Fruit fly (Drosophila melanogaster) whole organism, embryonic: ENCODE measurements around the gene Mtp.
A peak's percentile ranks its signal among the peaks of the same experiment; 100 is the strongest.

Source experiments
- Atf6 ChIP-seq: fragments of 200-800 bp; sonication (Bioruptor generic); IDR thresholded peaks from 2 replicates; pipeline ENCODE4 v1.3.6; 2022; ENCODE audit warnings: missing biosample characterization, missing genetic modification characterization
- Awh ChIP-seq: fragments of 200-800 bp; sonication (Bioruptor generic); IDR thresholded peaks from 2 replicates; pipeline ENCODE4, ENCODE4 v1.3.6; 2022; ENCODE audit warnings: missing biosample characterization, missing genetic modification characterization
- C15 ChIP-seq: fragments of 200-800 bp; sonication (Bioruptor generic); IDR thresholded peaks from 3 replicates; pipeline ENCODE4 v1.3.6; 2022; ENCODE audit warnings: missing biosample characterization, missing genetic modification characterization
- CG10147 ChIP-seq: fragments of 200-800 bp; sonication (Bioruptor generic); optimal IDR thresholded peaks from 2 replicates; lab custom pipeline; 2019; ENCODE audit warnings: missing biosample characterization, mild to moderate bottlenecking, missing genetic modification characterization, moderate library complexity
- CG11456 ChIP-seq: fragments of 200-800 bp; sonication (Bioruptor generic); IDR thresholded peaks from 3 replicates; pipeline ENCODE4 v1.3.6; 2022; ENCODE audit warnings: missing biosample characterization, missing genetic modification characterization
- CG12299 ChIP-seq: fragments of 200-800 bp; sonication (Bioruptor generic); optimal IDR thresholded peaks from 2 replicates; lab custom pipeline; 2018; ENCODE audit warnings: missing biosample characterization, mild to moderate bottlenecking, missing genetic modification characterization
- CG1792 ChIP-seq: fragments of 200-800 bp; sonication (Bioruptor generic); optimal IDR thresholded peaks from 2 replicates; lab custom pipeline; 2016; ENCODE audit warnings: missing biosample characterization, missing genetic modification characterization
- CG18011 ChIP-seq: fragments of 200-800 bp; sonication (Bioruptor generic); optimal IDR thresholded peaks from 2 replicates; lab custom pipeline; 2017; ENCODE audit warnings: missing biosample characterization, missing genetic modification characterization, mild to moderate bottlenecking, moderate library complexity, missing genotype
- CG2120 ChIP-seq: fragments of 200-800 bp; sonication (Bioruptor generic); optimal IDR thresholded peaks from 3 replicates; lab custom pipeline; 2016; ENCODE audit warnings: missing biosample characterization, missing genetic modification characterization
- CG2678 ChIP-seq: fragments of 200-800 bp; sonication (Bioruptor generic); optimal IDR thresholded peaks from 3 replicates; lab custom pipeline; 2019; ENCODE audit warnings: missing biosample characterization, mild to moderate bottlenecking, missing genetic modification characterization, moderate library complexity
- CG2875 ChIP-seq: fragments of 200-800 bp; sonication (Bioruptor generic); optimal IDR thresholded peaks from 2 replicates; lab custom pipeline; 2017; ENCODE audit warnings: missing biosample characterization, mild to moderate bottlenecking, missing genetic modification characterization, missing genetic modification reagents
- CG4328 ChIP-seq: fragments of 200-800 bp; sonication (Bioruptor generic); optimal IDR thresholded peaks from 3 replicates; lab custom pipeline; 2017; ENCODE audit warnings: missing biosample characterization, missing genetic modification reagents, missing genetic modification characterization
- CG6683 ChIP-seq: fragments of 200-800 bp; sonication (Bioruptor generic); optimal IDR thresholded peaks from 2 replicates; lab custom pipeline; 2017; ENCODE audit warnings: missing biosample characterization, mild to moderate bottlenecking, missing genetic modification characterization, missing genetic modification reagents
- CG6813 ChIP-seq: fragments of 200-800 bp; sonication (Bioruptor generic); optimal IDR thresholded peaks from 2 replicates; lab custom pipeline; 2017; ENCODE audit warnings: missing biosample characterization, missing genetic modification characterization, mild to moderate bottlenecking, moderate library complexity, missing genetic modification reagents
- CG7271 ChIP-seq: fragments of 200-800 bp; sonication (Bioruptor generic); optimal IDR thresholded peaks from 2 replicates; lab custom pipeline; 2018; ENCODE audit warnings: missing biosample characterization, mild to moderate bottlenecking, missing genetic modification characterization, moderate library complexity
- CG8388 ChIP-seq: fragments of 200-800 bp; sonication (Bioruptor generic); optimal IDR thresholded peaks from 2 replicates; lab custom pipeline; 2019; ENCODE audit warnings: missing biosample characterization, mild to moderate bottlenecking, missing genetic modification characterization, moderate library complexity
- CkIIα-i1 ChIP-seq: fragments of 200-800 bp; sonication (Bioruptor generic); IDR thresholded peaks from 2 replicates; pipeline ENCODE4 v1.3.6; 2022; ENCODE audit warnings: missing biosample characterization, missing genetic modification characterization
- Drgx ChIP-seq: fragments of 200-800 bp; sonication (Bioruptor generic); IDR thresholded peaks from 2 replicates; pipeline ENCODE4 v1.3.6; 2022; ENCODE audit warnings: missing biosample characterization, missing genetic modification characterization
- E2f1 ChIP-seq: fragments of 200-800 bp; sonication (Bioruptor generic); IDR thresholded peaks from 2 replicates; pipeline ENCODE4 v1.3.6; 2022; ENCODE audit warnings: missing biosample characterization, missing genetic modification characterization
- E2f2 ChIP-seq: fragments of 200-800 bp; sonication (Bioruptor generic); IDR thresholded peaks from 2 replicates; pipeline ENCODE4 v1.3.6; 2022; ENCODE audit warnings: missing biosample characterization, missing genetic modification characterization
- Hey ChIP-seq: fragments of 200-800 bp; sonication (Bioruptor generic); optimal IDR thresholded peaks from 3 replicates; lab custom pipeline; 2018; ENCODE audit warnings: missing biosample characterization, mild to moderate bottlenecking, missing genetic modification characterization
- Hr51 ChIP-seq, 2 experiments: fragments of 200-800 bp; sonication (Bioruptor generic); optimal IDR thresholded peaks; 2 replicates in 1 of 2; 3 replicates in 1 of 2; lab custom pipeline; 2016 to 2018; ENCODE audit warnings: missing biosample characterization in 2 of 2, missing genetic modification characterization in 2 of 2, mild to moderate bottlenecking in 1 of 2, moderate library complexity in 1 of 2
- Myb ChIP-seq: fragments of 200-800 bp; sonication (Bioruptor generic); optimal IDR thresholded peaks from 2 replicates; lab custom pipeline; 2016; ENCODE audit warnings: missing biosample characterization, missing genetic modification characterization
- Oli ChIP-seq: fragments of 200-800 bp; sonication (Bioruptor generic); optimal IDR thresholded peaks from 2 replicates; lab custom pipeline; 2018; ENCODE audit warnings: missing biosample characterization, mild to moderate bottlenecking, missing genetic modification characterization, moderate library complexity
- Tbp ChIP-seq: fragments of >200 bp; optimal IDR thresholded peaks from 2 replicates; lab custom pipeline; 2018; ENCODE audit warnings: missing biosample characterization, missing genetic modification characterization
- Trl ChIP-seq, 3 experiments: fragments of >200 bp in 2 of 3; fragments of 200-800 bp in 1 of 3; sonication (Bioruptor generic) in 1 of 3; optimal IDR thresholded peaks; 2 replicates in 1 of 3; 3 replicates in 2 of 3; lab custom pipeline; 2016 to 2017; ENCODE audit warnings: missing biosample characterization in 1 of 3, missing genetic modification characterization in 1 of 3
- amos ChIP-seq: fragments of 200-800 bp; sonication (Bioruptor generic); IDR thresholded peaks from 2 replicates; pipeline ENCODE4 v1.3.6; 2022; ENCODE audit warnings: missing biosample characterization, missing genetic modification characterization; ENCODE audit not compliant: partially characterized antibody
- bab2 ChIP-seq: fragments of 200-800 bp; sonication (Bioruptor generic); optimal IDR thresholded peaks from 2 replicates; lab custom pipeline; 2016; ENCODE audit warnings: missing biosample characterization, missing genetic modification characterization
- chinmo ChIP-seq: fragments of 200-800 bp; sonication (Bioruptor generic); IDR thresholded peaks from 4 replicates; pipeline ENCODE4 v1.3.6; 2022; ENCODE audit warnings: missing biosample characterization, missing genetic modification characterization; ENCODE audit not compliant: partially characterized antibody
- dan ChIP-seq: fragments of 200-800 bp; sonication (Bioruptor generic); IDR thresholded peaks from 2 replicates; pipeline ENCODE4 v1.3.6; 2022; ENCODE audit warnings: missing biosample characterization, missing genetic modification characterization
- dmrt99B ChIP-seq: fragments of 200-800 bp; sonication (Bioruptor generic); optimal IDR thresholded peaks from 2 replicates; lab custom pipeline; 2018; ENCODE audit warnings: missing biosample characterization, mild to moderate bottlenecking, missing genetic modification characterization, moderate library complexity
- ftz-f1 ChIP-seq: fragments of 200-800 bp; sonication (Bioruptor generic); optimal IDR thresholded peaks from 2 replicates; lab custom pipeline; 2016; ENCODE audit warnings: missing biosample characterization, missing genetic modification characterization
- gem ChIP-seq: fragments of 200-800 bp; sonication (Bioruptor generic); optimal IDR thresholded peaks from 2 replicates; lab custom pipeline; 2019; ENCODE audit warnings: missing biosample characterization, mild to moderate bottlenecking, missing genetic modification characterization, moderate library complexity
- hkb ChIP-seq, 2 experiments: fragments of 200-800 bp in 1 of 2; fragments of >200 bp in 1 of 2; sonication (Bioruptor generic) in 1 of 2; IDR thresholded peaks in 1 of 2; optimal IDR thresholded peaks in 1 of 2; 2 replicates each; pipeline versions ENCODE4 v1.3.6 to Lab custom; 2017 to 2022; ENCODE audit warnings: missing biosample characterization in 1 of 2, missing genetic modification characterization in 1 of 2
- ind ChIP-seq: fragments of 200-800 bp; sonication (Bioruptor generic); optimal IDR thresholded peaks from 3 replicates; lab custom pipeline; 2016; ENCODE audit warnings: missing biosample characterization, missing genetic modification characterization
- jigr1 ChIP-seq: fragments of 200-800 bp; sonication (Bioruptor generic); IDR thresholded peaks from 3 replicates; pipeline ENCODE4 v1.3.6; 2022; ENCODE audit warnings: missing biosample characterization, missing genetic modification characterization
- lola ChIP-seq, 3 experiments: fragments of >200 bp in 2 of 3; fragments of 200-800 bp in 1 of 3; sonication (Bioruptor generic) in 1 of 3; optimal IDR thresholded peaks; 2 replicates each; lab custom pipeline; 2017 to 2019; ENCODE audit warnings: missing biosample characterization in 3 of 3, missing genetic modification characterization in 3 of 3, mild to moderate bottlenecking in 1 of 3, moderate library complexity in 1 of 3
- oc ChIP-seq: fragments of 200-800 bp; sonication (Bioruptor generic); optimal IDR thresholded peaks from 2 replicates; lab custom pipeline; 2018; ENCODE audit warnings: missing biosample characterization, mild to moderate bottlenecking, missing genetic modification characterization, moderate library complexity
- sim ChIP-seq: fragments of 200-800 bp; sonication (Bioruptor generic); IDR thresholded peaks from 2 replicates; pipeline ENCODE4 v1.3.6; 2022; ENCODE audit warnings: missing biosample characterization, missing genetic modification characterization
- slou ChIP-seq: fragments of 200-800 bp; sonication (Bioruptor generic); optimal IDR thresholded peaks from 3 replicates; lab custom pipeline; 2016; ENCODE audit warnings: missing biosample characterization, missing genetic modification characterization
- sug ChIP-seq: fragments of 200-800 bp; optimal IDR thresholded peaks from 2 replicates; lab custom pipeline; 2019; ENCODE audit warnings: missing biosample characterization, mild to moderate bottlenecking, missing genetic modification characterization, moderate library complexity
- trh ChIP-seq: fragments of 200-800 bp; sonication (Bioruptor generic); optimal IDR thresholded peaks from 2 replicates; lab custom pipeline; 2016; ENCODE audit warnings: missing biosample characterization, missing genetic modification characterization
- vnd ChIP-seq: fragments of 200-800 bp; sonication (Bioruptor generic); IDR thresholded peaks from 3 replicates; pipeline ENCODE4 v1.3.6; 2022; ENCODE audit warnings: missing biosample characterization, missing genetic modification characterization; ENCODE audit not compliant: partially characterized antibody
- wek ChIP-seq: fragments of 200-800 bp; sonication (Bioruptor generic); optimal IDR thresholded peaks from 3 replicates; lab custom pipeline; 2018; ENCODE audit warnings: missing biosample characterization, mild to moderate bottlenecking, missing genetic modification characterization, moderate library complexity
- wor ChIP-seq: fragments of 200-800 bp; sonication (Bioruptor generic); IDR thresholded peaks from 2 replicates; pipeline ENCODE4 v1.3.6; 2022; ENCODE audit warnings: missing biosample characterization, missing genetic modification characterization

Gene Mtp

dm6 chr2L:20918056-20918674 lies 4.5 kb downstream of the Mtp start (continued):
- TF ChIP-seq hkb (optimal IDR thresholded peaks at IDR 0.05; lab: Kevin White, UChicago) (no peak), hkb (GFP tag; IDR thresholded peaks at IDR 0.05; lab: Robert Waterston, UW) (no peak), CG2120 (peak; percentile 85), CG2875 (GFP tag; lab: Kevin White, UChicago) (peak; percentile 78), Hr51 (GFP tag; optimal IDR thresholded peaks at IDR 0.05; lab: Kevin White, UChicago) (peak; percentile 58 to 85), vnd (GFP tag; lab: Robert Waterston, UW) (no peak), CG10147 (peak; percentile 76), CkIIα-i1 (no peak), sug (peak; percentile 70), CG11456 (GFP tag; lab: Robert Waterston, UW) (peak; percentile 82), dmrt99B (tag; lab: Kevin White, UChicago) (peak; percentile 62), CG1792 (GFP tag; lab: Kevin White, UChicago) (peak; percentile 56)

DNA sequence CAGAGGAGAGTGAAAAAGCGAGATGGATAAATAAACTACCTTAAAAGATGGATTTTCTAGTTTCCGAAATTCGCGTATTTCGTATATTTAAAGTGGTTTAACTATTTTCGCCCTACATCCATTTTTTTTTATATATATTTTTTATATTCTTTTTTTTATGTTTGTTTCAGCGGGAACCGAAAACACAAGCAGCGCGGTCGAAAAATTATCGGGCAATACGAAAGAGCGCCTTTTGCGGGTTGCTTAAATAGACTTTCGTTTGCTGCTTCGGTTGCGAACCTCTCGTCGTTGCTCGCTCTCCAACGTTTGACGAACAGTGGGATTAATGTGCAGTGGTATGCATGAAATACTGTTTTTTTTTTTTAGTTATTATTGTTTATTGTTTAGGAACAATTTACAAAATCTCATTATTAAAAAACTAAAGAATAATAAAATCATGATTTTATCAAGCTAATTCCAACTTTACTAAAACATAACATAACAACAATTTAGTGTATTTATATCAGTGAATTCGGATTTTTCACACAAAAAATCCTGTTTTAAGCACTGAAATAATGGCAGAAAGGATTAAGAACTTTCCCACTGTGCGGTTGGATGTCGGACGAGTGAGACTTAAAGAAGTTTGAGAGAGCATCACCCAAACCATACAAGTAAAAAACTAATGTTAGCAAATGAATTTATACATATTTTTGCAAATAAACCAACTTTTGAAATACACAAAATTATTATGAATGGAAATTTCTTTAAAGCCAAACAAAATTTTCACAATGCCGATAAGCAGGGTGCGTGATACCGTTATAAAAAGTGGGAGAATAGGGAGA lies 5.2 kb downstream of the Mtp start:
- peak in 1 of 3 experiments; percentile 85 for TF ChIP-seq lola (GFP tag; optimal IDR thresholded peaks at IDR 0.05; lab: Kevin White, UChicago)
- TF ChIP-seq amos (GFP tag; lab: Robert Waterston, UW) = peak; percentile 24; the same call in 1 of the 2 replicates
- TF ChIP-seq ftz-f1 (GFP tag; lab: Kevin White, UChicago) = no peak
- TF ChIP-seq Drgx (GFP tag; lab: Robert Waterston, UW) = peak; percentile 81
- peak; percentile 74 for TF ChIP-seq Oli (tag; lab: Kevin White, UChicago)
- no peak for TF ChIP-seq wek (GFP tag; lab: Kevin White, UChicago)
- peak; percentile 7; the same call in 1 of the 2 replicates for TF ChIP-seq E2f2
- TF ChIP-seq C15 (GFP tag; lab: Robert Waterston, UW) = peak; percentile 64; the same call in 1 of the 3 replicates
- TF ChIP-seq sim = 0 out of 2 replicates have a peak, but pooled peaks have one; percentile 46
- peak; percentile 66; the same call in 2 of the 3 replicates for TF ChIP-seq jigr1 (GFP tag; lab: Robert Waterston, UW)
- TF ChIP-seq Myb (GFP tag; lab: Kevin White, UChicago) = no peak
- TF ChIP-seq wor (GFP tag; lab: Robert Waterston, UW) = peak; percentile 47
- TF ChIP-seq Hey (tag; lab: Kevin White, UChicago) = no peak
- TF ChIP-seq CG12299 = peak; percentile 71
- TF ChIP-seq bab2 (GFP tag; lab: Kevin White, UChicago) = no peak
- peak; percentile 21 for TF ChIP-seq oc (tag; lab: Kevin White, UChicago)
- peak; percentile 5 for TF ChIP-seq slou (GFP tag; lab: Kevin White, UChicago)
- peak; percentile 64 for TF ChIP-seq Atf6 (GFP tag; lab: Robert Waterston, UW)
- TF ChIP-seq CG4328 (GFP tag; lab: Kevin White, UChicago) = peak; percentile 89
- peak; percentile 84 for TF ChIP-seq Awh (GFP tag; lab: Robert Waterston, UW)
- TF ChIP-seq CG6683 (GFP tag; lab: Kevin White, UChicago) = peak; percentile 92
- peak; percentile 87 for TF ChIP-seq E2f1 (GFP tag; lab: Robert Waterston, UW)
- peak; percentile 35 for TF ChIP-seq CG18011 (GFP tag; lab: Kevin White, UChicago)
- TF ChIP-seq CG8388 (GFP tag; lab: Kevin White, UChicago) = peak; percentile 71
- TF ChIP-seq Tbp (GFP tag; lab: Kevin White, UChicago) = no peak
- peak; percentile 93 for TF ChIP-seq ind
- 0 out of 4 replicates have a peak, but pooled peaks have one; percentile 76 for TF ChIP-seq chinmo
- TF ChIP-seq dan (GFP tag; lab: Robert Waterston, UW) = peak; percentile 11; the same call in 1 of the 2 replicates
- peak; percentile 69 for TF ChIP-seq CG7271 (tag; lab: Kevin White, UChicago)
- TF ChIP-seq gem (tag; lab: Kevin White, UChicago) = peak; percentile 90
- TF ChIP-seq Trl (optimal IDR thresholded peaks at IDR 0.05; lab: Kevin White, UChicago) = peak; percentile 33 to 41
- TF ChIP-seq Trl (GFP tag; optimal IDR thresholded peaks at IDR 0.05; lab: Kevin White, UChicago) = no peak
- TF ChIP-seq CG2678 (tag; lab: Kevin White, UChicago) = peak; percentile 98
- TF ChIP-seq trh = no peak
- TF ChIP-seq CG6813 (GFP tag; lab: Kevin White, UChicago) = peak; percentile 87
